Fruit fly (Drosophila melanogaster) whole organism, prepupa: ENCODE measurements around the gene hwt.

Experiments used
- Blimp-1 ChIP-seq: fragments of 200-800 bp; sonication (Bioruptor generic); optimal IDR thresholded peaks from 3 replicates; lab custom pipeline; 2017; ENCODE audit warnings: missing biosample characterization, missing genetic modification characterization, mild to moderate bottlenecking, moderate library complexity, missing genetic modification reagents
- CG10631 ChIP-seq: fragments of 200-800 bp; sonication (Bioruptor generic); optimal IDR thresholded peaks from 2 replicates; lab custom pipeline; 2016; ENCODE audit warnings: missing biosample characterization, missing genetic modification characterization
- CG10669 ChIP-seq: fragments of 200-800 bp; sonication (Bioruptor generic); optimal IDR thresholded peaks from 3 replicates; lab custom pipeline; 2018; ENCODE audit warnings: missing biosample characterization, mild to moderate bottlenecking, missing genetic modification characterization, moderate library complexity
- CG11294 ChIP-seq: fragments of 200-800 bp; sonication (Bioruptor generic); IDR thresholded peaks from 2 replicates; pipeline ENCODE4 v1.3.6; 2022; ENCODE audit warnings: missing biosample characterization, missing genetic modification characterization
- CG11902 ChIP-seq: fragments of 200-800 bp; sonication (Bioruptor generic); optimal IDR thresholded peaks from 3 replicates; lab custom pipeline; 2016; ENCODE audit warnings: missing biosample characterization, missing genetic modification characterization
- CG15336 ChIP-seq: fragments of 200-800 bp; sonication (Bioruptor generic); IDR thresholded peaks from 2 replicates; pipeline ENCODE4 v1.3.6; 2022; ENCODE audit warnings: missing biosample characterization, missing genetic modification characterization
- CG1621 ChIP-seq: fragments of 200-800 bp; sonication (Bioruptor generic); optimal IDR thresholded peaks from 3 replicates; lab custom pipeline; 2018; ENCODE audit warnings: missing biosample characterization, mild to moderate bottlenecking, missing genetic modification characterization
- CG16779 ChIP-seq: fragments of 200-800 bp; sonication (Bioruptor generic); optimal IDR thresholded peaks from 3 replicates; lab custom pipeline; 2017; ENCODE audit warnings: missing biosample characterization, mild to moderate bottlenecking, missing genetic modification characterization
- CG3032 ChIP-seq: fragments of 200-800 bp; optimal IDR thresholded peaks from 2 replicates; lab custom pipeline; 2019; ENCODE audit warnings: missing biosample characterization, mild to moderate bottlenecking, missing genetic modification characterization, moderate library complexity
- CG31627 ChIP-seq: fragments of 200-800 bp; sonication (Bioruptor generic); optimal IDR thresholded peaks from 3 replicates; lab custom pipeline; 2016; ENCODE audit warnings: missing biosample characterization, missing genetic modification characterization
- CG32006 ChIP-seq: fragments of 200-800 bp; sonication (Bioruptor generic); optimal IDR thresholded peaks from 3 replicates; lab custom pipeline; 2017; ENCODE audit warnings: missing biosample characterization, mild to moderate bottlenecking, missing genetic modification characterization
- CG34406 ChIP-seq: fragments of 200-800 bp; sonication (Bioruptor generic); optimal IDR thresholded peaks from 3 replicates; lab custom pipeline; 2016; ENCODE audit warnings: missing biosample characterization, missing genetic modification characterization
- CG3919 ChIP-seq: fragments of 200-800 bp; sonication (Bioruptor generic); optimal IDR thresholded peaks from 3 replicates; lab custom pipeline; 2016; ENCODE audit warnings: missing biosample characterization, missing genetic modification characterization
- CG6163 ChIP-seq: fragments of 200-800 bp; sonication (Bioruptor generic); IDR thresholded peaks from 3 replicates; pipeline ENCODE4 v1.3.6; 2022; ENCODE audit warnings: missing biosample characterization, missing genetic modification characterization
- CG6276 ChIP-seq: fragments of 200-800 bp; sonication (Bioruptor generic); optimal IDR thresholded peaks from 2 replicates; lab custom pipeline; 2017; ENCODE audit warnings: missing biosample characterization, mild to moderate bottlenecking, missing genetic modification characterization
- CG6792 ChIP-seq: fragments of 200-800 bp; sonication (Bioruptor generic); optimal IDR thresholded peaks from 3 replicates; lab custom pipeline; 2016; ENCODE audit warnings: missing biosample characterization, missing genetic modification characterization
- CG7368 ChIP-seq: fragments of 200-800 bp; sonication (Bioruptor generic); optimal IDR thresholded peaks from 3 replicates; lab custom pipeline; 2016; ENCODE audit warnings: missing biosample characterization, missing genetic modification characterization
- CG8119 ChIP-seq: fragments of 200-800 bp; sonication (Bioruptor generic); IDR thresholded peaks from 3 replicates; pipeline ENCODE4 v1.3.6; 2022; ENCODE audit warnings: missing biosample characterization, missing genetic modification characterization
- CG8632 ChIP-seq: fragments of 200-800 bp; sonication (Bioruptor generic); optimal IDR thresholded peaks from 3 replicates; lab custom pipeline; 2016; ENCODE audit warnings: missing biosample characterization, missing genetic modification characterization
- Eip75B ChIP-seq: fragments of 200-800 bp; sonication (Bioruptor generic); optimal IDR thresholded peaks from 3 replicates; lab custom pipeline; 2016; ENCODE audit warnings: missing biosample characterization, missing genetic modification characterization
- Eip78C ChIP-seq: fragments of 200-800 bp; sonication (Bioruptor generic); peaks from one replicate; lab custom pipeline; 2016; ENCODE audit warnings: missing biosample characterization, missing genetic modification characterization
- Ets21C ChIP-seq: fragments of 200-800 bp; sonication (Bioruptor generic); optimal IDR thresholded peaks from 3 replicates; lab custom pipeline; 2016; ENCODE audit warnings: missing biosample characterization, missing genetic modification characterization
- Ets96B ChIP-seq: fragments of 200-800 bp; optimal IDR thresholded peaks from 2 replicates; lab custom pipeline; 2019; ENCODE audit warnings: missing biosample characterization, mild to moderate bottlenecking, missing genetic modification characterization, moderate library complexity
- Gug ChIP-seq: fragments of 200-800 bp; sonication (Bioruptor generic); IDR thresholded peaks from 2 replicates; pipeline ENCODE4 v1.3.6; 2022; ENCODE audit warnings: missing biosample characterization, missing genetic modification characterization
- Hr38 ChIP-seq: sonication (Bioruptor generic); optimal IDR thresholded peaks from 2 replicates; lab custom pipeline; 2016; ENCODE audit warnings: missing biosample characterization, missing genetic modification characterization
- Hr39 ChIP-seq: fragments of 200-800 bp; sonication (Bioruptor generic); optimal IDR thresholded peaks from 2 replicates; lab custom pipeline; 2016; ENCODE audit warnings: missing biosample characterization, missing genetic modification characterization
- Hr4 ChIP-seq: fragments of 200-800 bp; sonication (Bioruptor generic); optimal IDR thresholded peaks from 3 replicates; lab custom pipeline; 2016; ENCODE audit warnings: missing biosample characterization, missing genetic modification characterization
- Lpt ChIP-seq: fragments of 200-800 bp; sonication (Bioruptor generic); optimal IDR thresholded peaks from 3 replicates; lab custom pipeline; 2016; ENCODE audit warnings: missing biosample characterization, missing genetic modification characterization
- achi ChIP-seq: fragments of 200-800 bp; sonication (Bioruptor generic); optimal IDR thresholded peaks from 3 replicates; lab custom pipeline; 2016; ENCODE audit warnings: missing biosample characterization, missing genetic modification characterization
- acj6 ChIP-seq: fragments of 200-800 bp; sonication (Bioruptor generic); optimal IDR thresholded peaks from 3 replicates; lab custom pipeline; 2016; ENCODE audit warnings: missing biosample characterization, missing genetic modification characterization
- cyc ChIP-seq: fragments of 200-800 bp; sonication (Bioruptor generic); optimal IDR thresholded peaks from 3 replicates; lab custom pipeline; 2016; ENCODE audit warnings: missing biosample characterization, missing genetic modification characterization
- dac ChIP-seq: fragments of 200-800 bp; sonication (Bioruptor generic); optimal IDR thresholded peaks from 2 replicates; lab custom pipeline; 2017; ENCODE audit warnings: missing biosample characterization, mild to moderate bottlenecking, missing genetic modification characterization
- dsx ChIP-seq: fragments of 200-800 bp; optimal IDR thresholded peaks from 3 replicates; lab custom pipeline; 2019; ENCODE audit warnings: missing biosample characterization, mild to moderate bottlenecking, missing genetic modification characterization, moderate library complexity; ENCODE audit not compliant: poor library complexity, severe bottlenecking
- fkh ChIP-seq: fragments of 200-800 bp; sonication (Bioruptor generic); optimal IDR thresholded peaks from 3 replicates; lab custom pipeline; 2017; ENCODE audit warnings: missing biosample characterization, mild to moderate bottlenecking, missing genetic modification characterization, moderate library complexity
- pdm3 ChIP-seq: fragments of 200-800 bp; sonication (Bioruptor generic); optimal IDR thresholded peaks from 3 replicates; lab custom pipeline; 2016; ENCODE audit warnings: missing biosample characterization, missing genetic modification characterization
- salr ChIP-seq, 2 experiments: fragments of 200-800 bp; sonication (Bioruptor generic); optimal IDR thresholded peaks; 3 replicates each; lab custom pipeline; 2016 to 2018; ENCODE audit warnings: missing biosample characterization in 2 of 2, missing genetic modification characterization in 2 of 2, mild to moderate bottlenecking in 1 of 2
- spab ChIP-seq: fragments of 200-800 bp; sonication (Bioruptor generic); optimal IDR thresholded peaks from 2 replicates; lab custom pipeline; 2017; ENCODE audit warnings: missing biosample characterization, mild to moderate bottlenecking, missing genetic modification characterization, missing genetic modification reagents
- ss ChIP-seq, 2 experiments: fragments of 200-800 bp; sonication (Bioruptor generic); optimal IDR thresholded peaks; 2 replicates in 1 of 2; 3 replicates in 1 of 2; lab custom pipeline; 2017 to 2018; ENCODE audit warnings: mild to moderate bottlenecking in 2 of 2, missing biosample characterization in 2 of 2, missing genetic modification characterization in 2 of 2, moderate library complexity in 1 of 2
- svp ChIP-seq: fragments of 200-800 bp; sonication (Bioruptor generic); peaks from one replicate; lab custom pipeline; 2016; ENCODE audit warnings: missing biosample characterization, missing genetic modification characterization
- vri ChIP-seq: fragments of 200-800 bp; sonication (Bioruptor generic); optimal IDR thresholded peaks from 3 replicates; lab custom pipeline; 2016; ENCODE audit warnings: missing biosample characterization, mild to moderate bottlenecking, missing genetic modification characterization

hwt gene

DNA sequence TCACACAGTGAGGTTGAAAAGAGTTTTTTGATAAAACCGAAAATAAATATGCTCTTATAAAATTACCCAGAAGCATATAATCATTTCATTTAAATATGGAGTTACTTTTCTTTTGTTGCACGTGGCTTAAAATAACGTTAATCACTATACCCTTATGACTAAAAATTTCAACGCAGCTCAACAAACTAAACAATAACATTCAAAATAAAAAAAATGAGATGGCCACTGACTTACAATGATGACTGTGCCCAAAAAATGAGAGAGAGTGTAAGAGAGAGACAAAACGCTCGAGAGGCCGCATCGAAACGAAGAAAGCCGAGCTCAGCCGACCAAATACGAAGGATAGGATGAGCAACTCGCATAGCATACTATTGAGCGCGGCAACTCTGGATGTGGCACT lies 20.6 kb downstream of the hwt start (continued):
- no peak for TF ChIP-seq pdm3 (GFP tag; lab: Kevin White, UChicago)
- TF ChIP-seq ss (GFP tag; optimal IDR thresholded peaks at IDR 0.05; lab: Kevin White, UChicago) = no peak
- TF ChIP-seq CG10631 (GFP tag; lab: Kevin White, UChicago) = no peak
- no peak for TF ChIP-seq spab
- TF ChIP-seq CG15336 (GFP tag; lab: Robert Waterston, UW) = no peak
- no peak for TF ChIP-seq Hr38 (GFP tag; lab: Kevin White, UChicago)
- TF ChIP-seq CG8119 (GFP tag; lab: Robert Waterston, UW) = no peak
- no peak for TF ChIP-seq Gug
- TF ChIP-seq salr (GFP tag; optimal IDR thresholded peaks at IDR 0.05; lab: Kevin White, UChicago) = no peak
- TF ChIP-seq CG34406 = no peak
- TF ChIP-seq acj6 (GFP tag; lab: Kevin White, UChicago) = no peak
- no peak for TF ChIP-seq CG11294
- no peak for TF ChIP-seq vri (GFP tag; lab: Kevin White, UChicago)
- TF ChIP-seq CG6792 (GFP tag; lab: Kevin White, UChicago) = peak; percentile 2
- TF ChIP-seq Lpt (GFP tag; lab: Kevin White, UChicago) = no peak
- TF ChIP-seq CG8632 (GFP tag; lab: Kevin White, UChicago) = no peak
- TF ChIP-seq Hr39 (GFP tag; lab: Kevin White, UChicago) = peak; percentile 21
- TF ChIP-seq dac (GFP tag; lab: Kevin White, UChicago) = no peak
- peak; percentile 4 for TF ChIP-seq CG3032 (tag; lab: Kevin White, UChicago)
- TF ChIP-seq CG11902 (GFP tag; lab: Kevin White, UChicago) = no peak
- TF ChIP-seq Hr4 (GFP tag; lab: Kevin White, UChicago) = no peak
- TF ChIP-seq CG10669 (GFP tag; lab: Kevin White, UChicago) = no peak
- TF ChIP-seq, all 60 proteins: peak for 8

DNA sequence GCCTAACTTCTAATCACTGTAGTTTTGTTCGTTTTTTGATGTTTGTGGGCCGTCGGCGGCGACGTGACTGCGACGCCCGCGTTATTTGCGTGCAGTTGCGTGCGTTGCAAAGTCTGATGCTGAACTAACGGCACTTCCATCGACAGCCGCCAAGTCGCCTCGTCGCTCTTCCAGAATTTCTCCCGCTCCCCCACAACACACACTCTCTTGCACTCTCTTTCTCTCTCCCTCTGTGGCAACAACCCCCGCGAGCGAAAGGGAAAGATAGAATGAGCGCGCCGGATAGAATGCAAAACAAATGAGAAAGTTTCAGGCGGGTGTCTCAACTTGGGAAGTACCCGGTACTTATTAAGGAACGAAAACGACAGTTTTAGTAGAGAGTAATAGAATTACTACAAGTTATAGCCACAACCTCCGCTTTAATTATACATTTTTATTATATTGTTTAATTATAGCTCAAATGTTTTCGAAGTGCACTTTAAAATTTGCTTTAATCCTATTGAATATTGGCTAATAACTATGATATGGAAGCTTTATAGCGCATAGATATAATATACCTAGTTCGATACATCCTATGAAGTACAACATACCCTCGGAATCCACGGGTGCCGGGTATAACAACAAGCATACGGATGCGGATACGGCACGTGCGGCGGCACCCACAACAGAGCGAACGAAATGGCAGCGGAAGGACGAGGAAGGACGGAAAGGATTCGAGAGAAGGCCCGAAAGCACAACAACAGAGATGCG lies 21.2 kb downstream of the hwt start:
- TF ChIP-seq Hr39 (GFP tag; lab: Kevin White, UChicago) = no peak
- peak; percentile 11 for TF ChIP-seq CG10669 (GFP tag; lab: Kevin White, UChicago)
- TF ChIP-seq CG32006 = peak; percentile 17
- peak; percentile 27 for TF ChIP-seq svp (GFP tag; lab: Kevin White, UChicago)
- TF ChIP-seq Eip78C = peak; percentile 67
- no peak for TF ChIP-seq CG15336 (GFP tag; lab: Robert Waterston, UW)

DNA sequence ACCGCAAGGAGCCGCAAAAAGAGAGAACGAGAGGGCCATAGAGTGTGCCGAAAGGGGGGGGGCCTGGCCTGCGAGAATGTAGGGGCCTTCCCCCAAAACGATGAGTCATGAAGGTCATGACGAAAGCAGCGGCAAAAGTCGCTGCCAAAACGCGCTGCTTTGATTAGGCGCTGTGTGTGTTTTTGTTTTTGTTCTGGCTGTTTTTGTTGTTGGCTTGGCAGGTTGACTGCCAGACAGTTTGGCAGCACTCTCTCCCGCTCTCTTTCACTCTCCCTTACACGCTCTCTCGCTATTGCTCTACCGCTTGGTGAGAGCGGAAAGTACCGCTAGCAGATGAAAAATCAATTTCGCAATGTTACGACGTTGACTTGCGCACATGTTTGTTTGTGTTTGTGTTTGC lies 22.1 kb downstream of the hwt start:
- TF ChIP-seq fkh (GFP tag; lab: Kevin White, UChicago) = no peak
- TF ChIP-seq Eip78C = peak; percentile 16

DNA sequence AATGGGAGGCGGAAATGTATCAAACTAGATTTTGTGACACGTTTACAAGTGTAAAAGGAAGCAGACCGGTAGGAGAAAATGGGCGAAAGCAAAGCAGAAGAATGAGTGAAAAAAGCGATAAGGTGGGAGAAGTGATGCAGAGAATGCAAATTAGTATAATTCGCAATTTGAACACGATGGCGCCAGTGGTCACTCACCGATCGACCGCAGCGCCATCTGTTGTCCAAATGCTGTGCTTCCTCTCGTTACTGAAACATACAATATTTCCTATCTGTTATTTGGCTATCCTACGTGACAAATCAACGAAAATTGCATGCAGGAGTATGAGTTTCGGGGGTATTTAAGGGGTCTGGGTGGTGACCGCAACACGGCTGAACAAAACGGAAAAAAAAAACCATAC lies 27.5 kb downstream of the hwt start:
- TF ChIP-seq CG8632 (GFP tag; lab: Kevin White, UChicago) (no peak), salr (GFP tag; optimal IDR thresholded peaks at IDR 0.05; lab: Kevin White, UChicago) (no peak), Ets21C (GFP tag; lab: Kevin White, UChicago) (no peak)

DNA sequence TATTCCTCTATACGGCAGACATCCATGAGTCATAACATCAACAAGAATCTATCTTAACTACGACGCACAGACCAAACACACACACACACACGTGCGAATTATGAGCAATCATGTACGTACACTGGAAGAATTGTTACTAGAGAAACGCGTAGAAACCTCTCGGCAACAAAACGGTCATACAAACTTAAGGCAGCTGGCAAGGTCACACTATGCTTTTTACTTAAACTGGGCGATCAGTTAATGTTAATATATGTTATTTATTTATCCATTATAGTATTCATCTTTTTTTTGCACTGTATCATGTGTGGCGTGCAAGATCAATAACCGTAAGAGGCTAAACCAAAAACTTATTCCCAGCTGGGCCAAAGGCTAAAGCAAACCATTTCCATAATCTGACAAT lies 29.0 kb downstream of the hwt start:
- TF ChIP-seq Eip78C (peak; percentile 15), dsx (GFP tag; lab: Kevin White, UChicago) (no peak)
- TF ChIP-seq, all 60 proteins: peak for 1

DNA sequence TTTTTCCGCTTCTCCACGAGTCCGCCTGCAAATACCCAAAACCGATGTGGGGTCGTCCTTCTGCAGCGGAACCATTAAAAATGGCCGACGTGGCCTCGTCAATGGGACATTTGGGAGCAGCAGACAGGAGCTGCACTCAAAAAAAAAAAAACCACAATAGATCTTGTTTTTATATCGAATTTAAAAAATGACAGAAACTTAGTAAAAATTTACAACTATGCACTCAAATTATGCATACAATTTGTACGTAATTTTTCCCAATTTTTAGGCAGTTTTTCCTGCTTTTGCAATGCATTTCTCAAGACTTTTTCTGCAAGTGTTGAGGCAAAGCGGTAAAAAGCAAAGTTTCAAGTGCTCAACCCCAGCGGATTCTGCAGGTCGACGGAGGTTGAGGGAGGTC lies 34.7 kb downstream of the hwt start:
- TF ChIP-seq CG7368 (no peak), dsx (GFP tag; lab: Kevin White, UChicago) (no peak), fkh (GFP tag; lab: Kevin White, UChicago) (no peak), CG6276 (no peak), vri (GFP tag; lab: Kevin White, UChicago) (no peak), CG16779 (no peak), CG15336 (GFP tag; lab: Robert Waterston, UW) (no peak), CG1621 (tag; lab: Kevin White, UChicago) (no peak), cyc (GFP tag; lab: Kevin White, UChicago) (peak; percentile 21), achi (GFP tag; lab: Kevin White, UChicago) (no peak), CG11294 (no peak), Ets21C (GFP tag; lab: Kevin White, UChicago) (no peak), CG6792 (GFP tag; lab: Kevin White, UChicago) (peak; percentile 19), Blimp-1 (GFP tag; lab: Kevin White, UChicago) (no peak), Eip75B (GFP tag; lab: Kevin White, UChicago) (peak; percentile 22), Ets96B (tag; lab: Kevin White, UChicago) (peak; percentile 12), CG6163 (GFP tag; lab: Robert Waterston, UW) (no peak), CG31627 (peak; percentile 37), CG3919 (peak; percentile 19)
